Worm (Caenorhabditis elegans) whole organism, mixed stage, embryonic: ENCODE results near the gene ncs-6.

Source experiments
- elt-1 ChIP-seq: sonication (generic microtip); optimal IDR thresholded peaks from 2 replicates; lab custom pipeline; 2017; ENCODE audit warnings: missing genetic modification characterization, mild to moderate bottlenecking, missing compliant biosample characterization, antibody characterized with exemption, moderate library complexity, borderline replicate concordance; ENCODE audit not compliant: insufficient read depth
- elt-3 ChIP-seq: fragments of 150-350 bp; optimal IDR thresholded peaks from 2 replicates; lab custom pipeline; 2014; ENCODE audit warnings: missing biosample characterization, missing genetic modification characterization
- snpc-4 ChIP-seq: fragments of 150-350 bp; optimal IDR thresholded peaks from 2 replicates; lab custom pipeline; 2014; ENCODE audit warnings: missing biosample characterization, missing genetic modification characterization

- TF ChIP-seq snpc-4 (tag; lab: Kevin White, UChicago) (no peak), elt-1 (tag; lab: Kevin White, UChicago) (no peak), elt-3 (tag; lab: Kevin White, UChicago) (no peak)
Measured at ce11 chrII:3554673-3555072, 26.4 kb upstream of the ncs-6 start.
